Worm (Caenorhabditis elegans) whole organism, L4 larva: ENCODE results near the gene Y38H8A.2.
"Not testable (repeated sequence)": the region's sequence is repeated elsewhere in the genome, so short reads cannot be mapped to it uniquely, and the experiment has no call there.

Source experiments
- F10B5.3 ChIP-seq: sonication (generic microtip); optimal IDR thresholded peaks from 2 replicates; lab custom pipeline; 2016; ENCODE audit warnings: mild to moderate bottlenecking, missing genetic modification characterization, missing compliant biosample characterization
- R02D3.7 ChIP-seq: fragments of 150-350 bp; sonication (generic microtip); optimal IDR thresholded peaks from 3 replicates; lab custom pipeline; 2014; ENCODE audit warnings: missing biosample characterization, missing genetic modification characterization
- dpl-1 ChIP-seq: fragments of 150-350 bp; optimal IDR thresholded peaks from 2 replicates; lab custom pipeline; 2014; ENCODE audit warnings: missing biosample characterization, missing genetic modification reagents, missing genetic modification characterization
- fos-1 ChIP-seq: fragments of 150-350 bp; optimal IDR thresholded peaks from 2 replicates; lab custom pipeline; 2014; ENCODE audit warnings: missing biosample characterization, missing genetic modification characterization
- lin-15B ChIP-seq: fragments of 150-350 bp; sonication (generic microtip); optimal IDR thresholded peaks from 3 replicates; lab custom pipeline; 2014; ENCODE audit warnings: missing biosample characterization, missing genetic modification characterization
- lin-39 ChIP-seq: fragments of 150-350 bp; optimal IDR thresholded peaks from 2 replicates; lab custom pipeline; 2014; ENCODE audit warnings: missing biosample characterization, missing genetic modification reagents, missing genetic modification characterization
- nhr-11 ChIP-seq: fragments of 150-350 bp; optimal IDR thresholded peaks from 2 replicates; lab custom pipeline; 2014; ENCODE audit warnings: missing biosample characterization, missing genetic modification characterization
- nhr-111 ChIP-seq: fragments of 200-800 bp; sonication (Bioruptor generic); optimal IDR thresholded peaks from 2 replicates; lab custom pipeline; 2018; ENCODE audit warnings: mild to moderate bottlenecking, missing genetic modification characterization, missing compliant biosample characterization
- nhr-25 ChIP-seq: sonication (generic microtip); optimal IDR thresholded peaks from 2 replicates; lab custom pipeline; 2017; ENCODE audit warnings: missing genetic modification characterization, mild to moderate bottlenecking, missing compliant biosample characterization, antibody characterized with exemption, moderate library complexity, borderline replicate concordance; ENCODE audit not compliant: insufficient read depth
- pha-4 ChIP-seq, 2 experiments: fragments of 150-350 bp in 1 of 2; fragments of 200-800 bp in 1 of 2; sonication (Bioruptor generic) in 1 of 2; IDR thresholded peaks in 1 of 2; optimal IDR thresholded peaks in 1 of 2; 2 replicates each; pipeline versions ENCODE4 v1.3.6 to Lab custom; 2014 to 2022; ENCODE audit warnings: missing genetic modification characterization in 2 of 2, missing genetic modification reagents in 2 of 2, missing biosample characterization in 1 of 2, missing compliant biosample characterization in 1 of 2
- unc-62 ChIP-seq, 3 experiments: fragments of 150-350 bp in 1 of 3; sonication (generic microtip); optimal IDR thresholded peaks in 2 of 3; peaks in 1 of 3; 1 replicate in 1 of 3; 2 replicates in 2 of 3; lab custom pipeline; 2014 to 2017; ENCODE audit warnings: missing biosample characterization in 3 of 3, missing genetic modification characterization in 3 of 3, missing genetic modification reagents in 3 of 3, missing genotype in 1 of 3

- TF ChIP-seq unc-62 (GFP tag; optimal IDR thresholded peaks at IDR 0.05 in 1 of 2; lab: Kevin White, UChicago); unc-62 (tag; optimal IDR thresholded peaks at IDR 0.05; lab: Kevin White, UChicago); dpl-1; lin-15B (tag; lab: Kevin White, UChicago); nhr-25 (tag; lab: Kevin White, UChicago); nhr-11; R02D3.7 (tag; lab: Kevin White, UChicago); lin-39; pha-4 (tag; optimal IDR thresholded peaks at IDR 0.05; lab: Kevin White, UChicago); nhr-111 (GFP tag; lab: Kevin White, UChicago); F10B5.3; fos-1 (tag; lab: Kevin White, UChicago): not testable (repeated sequence)
- TF ChIP-seq pha-4 (GFP tag; IDR thresholded peaks at IDR 0.05; lab: Robert Waterston, UW) = peak; percentile 56; the same call in 1 of the 2 replicates
These were observed 44.1 kb upstream of the Y38H8A.2 start for ce11 chrIV:13430137-13430536.
